Fruit fly (Drosophila melanogaster) whole organism, larva: ENCODE measurements around the gene heix.

Source experiments
- noc ChIP-seq: fragments of 200-800 bp; sonication (Bioruptor generic); optimal IDR thresholded peaks from 3 replicates; lab custom pipeline; 2019; ENCODE audit warnings: missing biosample characterization, mild to moderate bottlenecking, missing genetic modification characterization, moderate library complexity

The heix gene

dm6 chr2L:16299466-16300311 is at the start of gene heix, which contains the start of gene CG17328:
TSS of gene heix (minus strand) at chr2L:16299858.
TSS of gene CG17328 (plus strand) at chr2L:16299943.
- no peak for TF ChIP-seq noc (tag; lab: Kevin White, UChicago)

- TF ChIP-seq noc (tag; lab: Kevin White, UChicago), result no peak
These were observed 42.6 kb upstream of the heix start, which contains the start of gene CG44405 for dm6 chr2L:16342224-16342623. TSS of gene CG44405 (minus strand) at chr2L:16342324.

DNA sequence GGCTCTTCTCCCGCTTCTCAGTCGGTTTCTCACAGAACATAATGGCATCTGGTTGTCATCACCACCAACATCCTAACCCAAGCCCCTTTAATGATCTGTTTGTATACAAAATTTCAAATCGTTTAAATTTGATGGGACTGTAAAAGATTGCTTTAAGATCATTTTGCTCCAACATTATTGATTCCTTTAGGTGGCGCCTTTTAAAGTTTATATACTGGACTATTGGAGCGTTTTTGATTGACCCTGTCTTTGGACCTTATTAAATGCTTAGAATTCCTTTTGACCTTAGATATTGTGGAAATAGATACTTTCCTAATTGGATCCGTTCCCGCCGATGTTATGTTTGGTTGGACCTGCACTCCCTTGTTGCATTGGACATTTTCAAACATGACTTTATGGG is 40.6 kb upstream of the heix start, which contains the start of gene CG42266:
Gene CG42266, minus strand, starts transcription at position 101 of the 400 bp plus-strand sequence.
- no peak for TF ChIP-seq noc (tag; lab: Kevin White, UChicago)

dm6 chr2L:16337785-16338184 is 38.1 kb upstream of the heix start, which contains the start of gene CG31817:
TSS of gene CG31817 (minus strand) at chr2L:16337885.
- TF ChIP-seq noc (tag; lab: Kevin White, UChicago), result no peak

DNA sequence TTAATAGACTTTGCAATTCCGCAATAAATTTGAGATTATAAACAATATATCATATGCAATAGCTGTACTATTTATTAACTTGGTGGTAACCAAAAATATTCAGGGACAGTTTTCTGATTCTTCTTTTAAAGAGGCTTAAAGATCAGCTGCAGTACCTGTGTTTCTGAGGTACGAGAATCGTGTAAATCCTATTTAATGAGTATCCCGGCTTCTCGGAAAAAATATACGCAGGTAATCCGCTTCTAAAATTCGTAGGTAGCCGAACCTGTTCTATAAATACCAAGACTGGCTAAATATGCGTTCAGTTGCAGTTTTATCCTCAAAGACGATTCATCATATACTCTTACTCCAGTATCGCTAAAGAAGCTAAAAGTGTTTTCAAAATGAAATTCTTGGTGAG is 30.0 kb upstream of the heix start, which contains the start of gene CG4440:
Gene CG4440, plus strand, starts transcription at position 301 of the 400 bp plus-strand sequence.
- no peak for TF ChIP-seq noc (tag; lab: Kevin White, UChicago)

dm6 chr2L:16329102-16329520 is 29.5 kb upstream of the heix start, which contains the start of gene mRpL4:
TSS of gene mRpL4 (minus strand) at chr2L:16329132.
- no peak for TF ChIP-seq noc (tag; lab: Kevin White, UChicago)

DNA sequence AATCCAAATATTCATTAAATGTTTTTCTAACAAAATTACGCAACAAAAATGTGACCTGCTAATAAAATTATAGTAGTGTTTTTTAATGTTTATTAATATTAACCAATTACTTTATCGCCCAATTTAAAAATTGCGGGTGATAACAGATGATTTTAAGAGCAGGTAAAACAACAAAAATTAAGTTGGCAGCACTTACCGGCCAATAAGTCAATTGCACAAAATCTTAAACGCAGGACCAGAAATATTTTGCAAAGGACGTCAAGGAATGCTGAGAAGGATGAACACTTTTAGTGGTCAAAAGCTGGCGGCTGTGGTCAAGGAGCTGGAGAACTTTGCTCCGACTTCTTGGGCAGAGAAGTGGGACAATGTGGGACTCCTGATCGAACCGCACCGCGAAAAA is 27.2 kb upstream of the heix start, which contains the start of gene CG4278:
Gene CG4278, plus strand, starts transcription at position 178 of the 400 bp plus-strand sequence.
- TF ChIP-seq noc (tag; lab: Kevin White, UChicago), result no peak

- peak; percentile 96 for TF ChIP-seq noc (tag; lab: Kevin White, UChicago)
These were observed 26.0 kb upstream of the heix start, which contains the start of gene cact for dm6 chr2L:16325515-16326257. TSS of gene cact (minus strand) at chr2L:16326207.

- TF ChIP-seq noc (tag; lab: Kevin White, UChicago), result no peak
These were observed 25.2 kb upstream of the heix start for dm6 chr2L:16324833-16325232.

- no peak for TF ChIP-seq noc (tag; lab: Kevin White, UChicago)
These were observed 23.9 kb upstream of the heix start for dm6 chr2L:16323544-16323943.

DNA sequence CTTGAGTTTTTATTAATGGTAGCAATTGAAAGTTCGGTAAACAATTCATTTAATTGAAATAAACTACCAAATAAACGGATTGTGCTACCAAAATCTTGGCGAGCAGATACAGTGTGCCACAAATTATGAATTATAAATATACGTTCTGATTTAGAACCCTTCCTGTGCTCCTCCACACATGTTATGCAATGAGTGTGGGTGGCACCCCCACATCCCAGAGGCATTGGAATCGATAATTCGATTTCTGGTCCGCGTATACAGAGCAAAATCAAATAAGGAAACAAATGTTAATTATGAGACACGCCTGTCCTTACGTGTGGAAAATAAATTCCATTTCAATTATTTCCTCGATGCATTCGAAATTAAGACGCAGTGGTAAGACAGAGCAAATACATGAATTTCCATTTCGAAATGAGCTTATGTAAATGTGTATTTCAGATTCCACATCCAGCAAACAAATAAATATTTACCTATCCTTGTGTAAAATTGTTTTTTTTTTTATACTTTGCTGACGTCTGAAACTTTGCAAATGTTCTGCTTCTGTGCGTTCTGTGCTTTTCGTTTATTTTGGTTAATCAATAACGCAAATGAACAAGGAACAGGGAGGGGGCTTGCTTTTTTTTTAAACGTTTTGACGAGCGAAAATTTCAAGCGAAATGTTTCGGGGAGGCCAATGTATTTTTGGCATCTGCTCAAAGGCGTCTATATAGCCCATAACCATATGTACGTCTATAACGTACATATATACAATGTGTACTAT is 22.4 kb upstream of the heix start:
- no peak for TF ChIP-seq noc (tag; lab: Kevin White, UChicago)

DNA sequence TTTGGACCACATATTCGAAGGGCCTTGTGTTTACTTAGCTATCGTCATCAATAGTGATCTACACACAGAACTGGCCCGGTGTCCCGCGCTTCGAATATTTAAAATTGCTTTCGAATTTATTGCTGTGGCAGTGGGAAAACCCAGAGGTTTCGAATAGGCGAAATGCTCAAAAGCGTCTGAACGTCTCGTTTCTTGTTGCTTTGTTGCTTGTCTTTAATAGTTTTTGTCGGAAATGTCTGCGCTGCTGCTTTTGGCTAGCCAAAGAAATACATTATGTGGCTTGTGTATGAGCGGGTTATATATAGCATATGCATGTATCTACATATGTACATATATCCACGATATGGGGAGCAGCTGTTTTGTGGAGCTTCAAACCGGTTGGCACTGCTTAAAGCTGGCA is 21.6 kb upstream of the heix start:
- TF ChIP-seq noc (tag; lab: Kevin White, UChicago), result no peak

- no peak for TF ChIP-seq noc (tag; lab: Kevin White, UChicago)
These were observed 20.8 kb upstream of the heix start for dm6 chr2L:16320428-16320827.

DNA sequence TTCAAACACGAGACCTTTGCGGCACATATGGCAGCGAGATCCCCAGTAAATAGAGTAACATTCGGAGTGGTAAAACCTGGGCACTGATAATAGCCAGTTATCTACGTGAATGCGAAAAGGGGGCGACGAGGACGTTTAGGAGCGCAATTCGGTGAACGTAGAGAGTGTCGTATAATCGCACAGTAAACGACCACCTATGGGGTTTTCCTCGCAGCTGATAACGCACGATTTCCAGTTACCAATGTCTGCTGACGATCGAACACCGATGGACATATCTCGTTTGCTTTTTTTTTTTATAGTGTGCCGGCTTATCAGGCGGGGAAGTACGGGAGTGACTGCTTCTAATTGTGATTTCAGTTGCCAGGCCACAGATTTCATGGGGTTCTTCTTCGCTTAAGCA is 20.1 kb upstream of the heix start:
- peak; percentile 21 for TF ChIP-seq noc (tag; lab: Kevin White, UChicago)
